Worm (Caenorhabditis elegans): ENCODE measurements around the gene sec-31.

sec-31 gene

ce11 chrIV:11337021-11337420 is 34.6 kb downstream of the sec-31 start, which contains the start of gene F54E12.2 (continued):
- TF ChIP-seq lir-1 (GFP tag; conservative IDR thresholded peaks at IDR 0.05) (no peak; the same call in 1 of the 2 replicates), tlf-1 (GFP tag; optimal IDR thresholded peaks at IDR 0.05) (peak; percentile 90), bed-1 (GFP tag; IDR thresholded peaks at IDR 0.05) (no peak), hlh-12 (tag; optimal IDR thresholded peaks at IDR 0.05) (no peak), attf-3 (GFP tag; conservative IDR thresholded peaks at IDR 0.05) (0 out of 2 replicates have a peak, but pooled peaks have one; percentile 46), ztf-25 (GFP tag; IDR thresholded peaks at IDR 0.05) (peak; percentile 83; the same call in 1 of the 2 replicates), sptf-2 (GFP tag; optimal IDR thresholded peaks at IDR 0.05) (no peak), aptf-3 (GFP tag; IDR thresholded peaks at IDR 0.05) (no peak), akir-1 (GFP tag; optimal IDR thresholded peaks at IDR 0.05) (no peak), tbx-9 (tag; optimal IDR thresholded peaks at IDR 0.05; ENCODE audit: borderline replicate concordance) (no peak), B0035.1 (tag; optimal IDR thresholded peaks at IDR 0.05) (no peak), xnd-1 (tag; optimal IDR thresholded peaks at IDR 0.05) (peak; percentile 95), ama-1 (optimal IDR thresholded peaks at IDR 0.05) (no peak), ama-1 (GFP tag; optimal IDR thresholded peaks at IDR 0.05) (no peak), ekl-4 (GFP tag; IDR thresholded peaks at IDR 0.05) (peak; percentile 30; the same call in 1 of the 2 replicates), mcd-1 (GFP tag; IDR thresholded peaks at IDR 0.05) (peak; percentile 57; the same call in 1 of the 2 replicates), F33H1.4 (GFP tag; IDR thresholded peaks at IDR 0.05) (peak; percentile 99), lin-35 (GFP tag; optimal IDR thresholded peaks at IDR 0.05) (peak in 1 of 3 experiments; percentile 75), madf-3 (GFP tag; IDR thresholded peaks at IDR 0.05) (peak; percentile 91), snpc-1.1 (tag; optimal IDR thresholded peaks at IDR 0.05; ENCODE audit: insufficient read depth) (peak; percentile 56), B0019.2 (GFP tag; conservative IDR thresholded peaks at IDR 0.05) (peak; percentile 88), unc-62 (GFP tag; optimal IDR thresholded peaks at IDR 0.05) (no peak), lin-54 (GFP tag; optimal IDR thresholded peaks at IDR 0.05) (peak; percentile 82), ztf-22 (GFP tag; optimal IDR thresholded peaks at IDR 0.05) (no peak), F49E8.2 (tag; optimal IDR thresholded peaks at IDR 0.05; ENCODE audit: insufficient read depth) (peak; percentile 65), rcor-1 (GFP tag; IDR thresholded peaks at IDR 0.05) (peak; percentile 88), him-1 (tag; optimal IDR thresholded peaks at IDR 0.05) (no peak), zim-3 (tag; optimal IDR thresholded peaks at IDR 0.05) (no peak), hsf-1 (GFP tag; IDR thresholded peaks at IDR 0.05) (peak; percentile 91), nhr-90 (tag; optimal IDR thresholded peaks at IDR 0.05) (no peak), T26A5.8 (tag; optimal IDR thresholded peaks at IDR 0.05) (no peak), madf-6 (GFP tag; IDR thresholded peaks at IDR 0.05) (peak; percentile 99), Y95B8A.8 (GFP tag; IDR thresholded peaks at IDR 0.05) (peak; percentile 95), dox-1 (GFP tag; IDR thresholded peaks at IDR 0.05) (peak; percentile 89), attf-6 (GFP tag; IDR thresholded peaks at IDR 0.05) (peak; percentile 68), Y79H2A.3 (GFP tag; conservative IDR thresholded peaks at IDR 0.05) (peak; percentile 90), egl-44 (GFP tag; IDR thresholded peaks at IDR 0.05) (no peak), ceh-91 (GFP tag; IDR thresholded peaks at IDR 0.05) (peak; percentile 98), ceh-100 (GFP tag; IDR thresholded peaks at IDR 0.05) (peak; percentile 45; the same call in 1 of the 2 replicates), efl-1 (GFP tag; optimal IDR thresholded peaks at IDR 0.05) (peak; percentile 98), nhr-120 (GFP tag; IDR thresholded peaks at IDR 0.05) (no peak), athp-1 (tag; optimal IDR thresholded peaks at IDR 0.05) (peak; percentile 38), dpl-1 (GFP tag; optimal IDR thresholded peaks at IDR 0.05) (peak; percentile 94), pha-4 (tag; optimal IDR thresholded peaks at IDR 0.05) (no peak), snpc-1.3 (tag; optimal IDR thresholded peaks at IDR 0.05; ENCODE audit: insufficient read depth) (peak; percentile 88), Y53F4B.3 (GFP tag; IDR thresholded peaks at IDR 0.05) (peak; percentile 45; the same call in 1 of the 2 replicates), F39B2.1 (GFP tag; IDR thresholded peaks at IDR 0.05) (peak; percentile 88; the same call in 1 of the 2 replicates), attf-5 (GFP tag; optimal IDR thresholded peaks at IDR 0.05) (no peak), dpff-1 (tag; optimal IDR thresholded peaks at IDR 0.05) (no peak)

Data from whole organism, young adult.